Worm (Caenorhabditis elegans) whole organism, midembryonic: ENCODE results near the gene srw-109.
"Not testable (repeated sequence)": the region's sequence is repeated elsewhere in the genome, so short reads cannot be mapped to it uniquely, and the experiment has no call there.

ENCODE experiments used
- T22C8.4 ChIP-seq: fragments of 200-800 bp; sonication (Bioruptor generic); IDR thresholded peaks from 2 replicates; pipeline ENCODE4 v1.3.6; 2022; ENCODE audit warnings: missing genetic modification characterization, missing compliant biosample characterization
- med-1 ChIP-seq: sonication (generic microtip); optimal IDR thresholded peaks from 2 replicates; lab custom pipeline; 2017; ENCODE audit warnings: missing genetic modification characterization, mild to moderate bottlenecking, missing compliant biosample characterization, antibody characterized with exemption, missing genetic modification reagents; ENCODE audit not compliant: insufficient read depth
- ref-1 ChIP-seq: fragments of 200-800 bp; sonication (Bioruptor generic); conservative IDR thresholded peaks from 2 replicates; pipeline ENCODE4 v1.3.6; 2022; ENCODE audit warnings: missing genetic modification reagents, missing genetic modification characterization, missing compliant biosample characterization
- ztf-29 ChIP-seq: fragments of 200-800 bp; sonication (Bioruptor generic); IDR thresholded peaks from 2 replicates; pipeline ENCODE4 v1.3.6; 2022; ENCODE audit warnings: missing genetic modification reagents, missing genetic modification characterization, missing compliant biosample characterization

- not testable (repeated sequence) for TF ChIP-seq med-1 (GFP tag; lab: Kevin White, UChicago); ztf-29 (GFP tag; lab: Robert Waterston, UW); T22C8.4 (GFP tag; lab: Robert Waterston, UW); ref-1
These were observed 49.4 kb upstream of the srw-109 start for ce11 chrV:658140-658539.
